Worm (Caenorhabditis elegans): Measurements from ENCODE around the gene F56A11.5.

DNA sequence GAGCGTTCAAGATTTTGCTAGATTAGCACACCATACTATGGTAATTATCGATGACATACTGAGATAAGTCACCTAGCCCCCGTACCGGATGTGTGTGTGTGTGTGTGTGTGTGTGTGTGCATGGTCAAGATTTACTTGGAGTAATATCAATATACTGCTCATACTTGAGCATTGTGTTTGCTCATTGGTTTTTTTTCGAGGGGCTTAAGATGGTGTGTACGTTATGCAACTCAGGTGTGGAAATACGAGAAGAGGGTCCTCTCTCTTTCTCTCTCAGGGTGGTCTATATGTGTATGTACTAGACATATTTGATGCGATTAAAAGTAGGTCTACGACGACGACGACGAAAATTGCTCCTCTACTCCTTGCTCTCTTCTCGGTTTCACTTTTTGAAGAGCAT, 10.3 kb downstream of the F56A11.5 start:
- TF ChIP-seq tbx-2 (tag; optimal IDR thresholded peaks at IDR 0.05): no peak
- no peak for TF ChIP-seq unc-42 (tag; optimal IDR thresholded peaks at IDR 0.05)
- no peak for TF ChIP-seq ceh-6 (GFP tag; optimal IDR thresholded peaks at IDR 0.05)
- no peak for TF ChIP-seq fkh-10 (GFP tag; optimal IDR thresholded peaks at IDR 0.05)
- no peak for TF ChIP-seq ama-1 (optimal IDR thresholded peaks at IDR 0.05)
- TF ChIP-seq pha-2 (tag; optimal IDR thresholded peaks at IDR 0.05): no peak
- TF ChIP-seq hlh-13 (GFP tag; optimal IDR thresholded peaks at IDR 0.05): no peak
- TF ChIP-seq ceh-19 (GFP tag; optimal IDR thresholded peaks at IDR 0.05): no peak
- no peak for TF ChIP-seq pqm-1 (tag; optimal IDR thresholded peaks at IDR 0.05)
- no peak for TF ChIP-seq ceh-9 (tag; optimal IDR thresholded peaks at IDR 0.05)

Measured in whole organism, late embryonic.